Fruit fly (Drosophila melanogaster) whole organism, embryonic: ENCODE measurements around the gene miple2.
A peak's percentile ranks its signal among the peaks of the same experiment; 100 is the strongest.

Source experiments
- Awh ChIP-seq: fragments of 200-800 bp; sonication (Bioruptor generic); IDR thresholded peaks from 2 replicates; pipeline ENCODE4, ENCODE4 v1.3.6; 2022; ENCODE audit warnings: missing biosample characterization, missing genetic modification characterization
- B-H2 ChIP-seq: fragments of 200-800 bp; sonication (Bioruptor generic); optimal IDR thresholded peaks from 2 replicates; lab custom pipeline; 2018; ENCODE audit warnings: missing biosample characterization, mild to moderate bottlenecking, missing genetic modification characterization
- CG10274 ChIP-seq: fragments of 200-800 bp; sonication (Bioruptor generic); optimal IDR thresholded peaks from 3 replicates; lab custom pipeline; 2017; ENCODE audit warnings: missing biosample characterization, mild to moderate bottlenecking, missing genetic modification characterization
- CG11093 ChIP-seq: fragments of 200-800 bp; sonication (Bioruptor generic); IDR thresholded peaks from 3 replicates; pipeline ENCODE4 v1.3.6; 2022; ENCODE audit warnings: missing biosample characterization, missing genetic modification characterization
- CG11695 ChIP-seq: fragments of 200-800 bp; sonication (Bioruptor generic); IDR thresholded peaks from 3 replicates; pipeline ENCODE4 v1.3.6; 2022; ENCODE audit warnings: missing biosample characterization, missing genetic modification characterization
- CG12659 ChIP-seq: fragments of 200-800 bp; sonication (Bioruptor generic); optimal IDR thresholded peaks from 3 replicates; lab custom pipeline; 2017; ENCODE audit warnings: mild to moderate bottlenecking, missing biosample characterization, missing genetic modification reagents, missing genetic modification characterization
- CG12942 ChIP-seq: fragments of 200-800 bp; sonication (Bioruptor generic); optimal IDR thresholded peaks from 3 replicates; lab custom pipeline; 2016; ENCODE audit warnings: missing biosample characterization, missing genetic modification characterization
- CG13296 ChIP-seq: fragments of 200-800 bp; sonication (Bioruptor generic); optimal IDR thresholded peaks from 3 replicates; lab custom pipeline; 2018; ENCODE audit warnings: missing biosample characterization, mild to moderate bottlenecking, missing genetic modification characterization
- CG13775 ChIP-seq: fragments of 200-800 bp; sonication (Bioruptor generic); optimal IDR thresholded peaks from 3 replicates; lab custom pipeline; 2017; ENCODE audit warnings: missing biosample characterization, mild to moderate bottlenecking, missing genetic modification characterization
- CG1602 ChIP-seq: fragments of 200-800 bp; sonication (Bioruptor generic); optimal IDR thresholded peaks from 3 replicates; lab custom pipeline; 2016; ENCODE audit warnings: missing biosample characterization, missing genetic modification characterization
- CG1647 ChIP-seq: fragments of 200-800 bp; sonication (Bioruptor generic); optimal IDR thresholded peaks from 3 replicates; lab custom pipeline; 2016; ENCODE audit warnings: missing biosample characterization, missing genetic modification characterization
- CG30431 ChIP-seq: fragments of 200-800 bp; sonication (Bioruptor generic); optimal IDR thresholded peaks from 2 replicates; lab custom pipeline; 2017; ENCODE audit warnings: missing biosample characterization, missing genetic modification characterization
- CG3281 ChIP-seq: fragments of 200-800 bp; sonication (Bioruptor generic); optimal IDR thresholded peaks from 3 replicates; lab custom pipeline; 2017; ENCODE audit warnings: missing biosample characterization, mild to moderate bottlenecking, missing genetic modification characterization
- CG3407 ChIP-seq: fragments of 200-800 bp; sonication (Bioruptor generic); optimal IDR thresholded peaks from 2 replicates; lab custom pipeline; 2018; ENCODE audit warnings: missing biosample characterization, mild to moderate bottlenecking, missing genetic modification characterization
- CG3995 ChIP-seq: fragments of 200-800 bp; sonication (Bioruptor generic); optimal IDR thresholded peaks from 3 replicates; lab custom pipeline; 2016; ENCODE audit warnings: missing biosample characterization, missing genetic modification characterization
- CG6765 ChIP-seq: fragments of 200-800 bp; sonication (Bioruptor generic); optimal IDR thresholded peaks from 3 replicates; lab custom pipeline; 2017; ENCODE audit warnings: missing biosample characterization, mild to moderate bottlenecking, missing genetic modification characterization
- CG9727 ChIP-seq: fragments of 200-800 bp; sonication (Bioruptor generic); optimal IDR thresholded peaks from 3 replicates; lab custom pipeline; 2017; ENCODE audit warnings: missing biosample characterization, mild to moderate bottlenecking, missing genetic modification characterization
- Deaf1 ChIP-seq: fragments of 200-800 bp; optimal IDR thresholded peaks from 3 replicates; lab custom pipeline; 2019; ENCODE audit warnings: missing biosample characterization, mild to moderate bottlenecking, missing genetic modification characterization, moderate library complexity
- Dip2 ChIP-seq: fragments of 200-800 bp; sonication (Bioruptor generic); IDR thresholded peaks from 2 replicates; pipeline ENCODE4 v1.3.6; 2022; ENCODE audit warnings: missing biosample characterization, missing genetic modification characterization
- GATAe ChIP-seq: fragments of 200-800 bp; sonication (Bioruptor generic); conservative IDR thresholded peaks from 2 replicates; pipeline ENCODE4 v1.3.6; 2022; ENCODE audit warnings: missing biosample characterization, missing genetic modification characterization
- Hsf ChIP-seq: fragments of 200-800 bp; sonication (Bioruptor generic); optimal IDR thresholded peaks from 3 replicates; lab custom pipeline; 2016; ENCODE audit warnings: missing biosample characterization, missing genetic modification characterization
- Kr ChIP-seq: fragments of 200-800 bp; sonication (Bioruptor generic); optimal IDR thresholded peaks from 2 replicates; lab custom pipeline; 2017; ENCODE audit warnings: missing biosample characterization, mild to moderate bottlenecking, missing genetic modification characterization
- Lhr ChIP-seq: fragments of 200-800 bp; sonication (Bioruptor generic); optimal IDR thresholded peaks from 3 replicates; lab custom pipeline; 2017; ENCODE audit warnings: mild to moderate bottlenecking, missing biosample characterization, missing genetic modification reagents, missing genetic modification characterization
- Meics ChIP-seq: fragments of 200-800 bp; sonication (Bioruptor generic); optimal IDR thresholded peaks from 2 replicates; lab custom pipeline; 2017; ENCODE audit warnings: missing biosample characterization, mild to moderate bottlenecking, missing genetic modification characterization
- Trl ChIP-seq, 3 experiments: fragments of >200 bp in 2 of 3; fragments of 200-800 bp in 1 of 3; sonication (Bioruptor generic) in 1 of 3; optimal IDR thresholded peaks; 2 replicates in 1 of 3; 3 replicates in 2 of 3; lab custom pipeline; 2016 to 2017; ENCODE audit warnings: missing biosample characterization in 1 of 3, missing genetic modification characterization in 1 of 3
- bab2 ChIP-seq: fragments of 200-800 bp; sonication (Bioruptor generic); optimal IDR thresholded peaks from 2 replicates; lab custom pipeline; 2016; ENCODE audit warnings: missing biosample characterization, missing genetic modification characterization
- bigmax ChIP-seq: fragments of 200-800 bp; sonication (Bioruptor generic); optimal IDR thresholded peaks from 2 replicates; lab custom pipeline; 2018; ENCODE audit warnings: missing biosample characterization, mild to moderate bottlenecking, missing genetic modification characterization
- bowl ChIP-seq: fragments of 200-800 bp; sonication (Bioruptor generic); IDR thresholded peaks from 2 replicates; pipeline ENCODE4 v1.3.6; 2022; ENCODE audit warnings: missing biosample characterization, missing genetic modification characterization
- chm ChIP-seq: fragments of 200-800 bp; sonication (Bioruptor generic); IDR thresholded peaks from 2 replicates; pipeline ENCODE4 v1.3.6; 2022; ENCODE audit warnings: missing biosample characterization, missing genetic modification characterization
- danr ChIP-seq: fragments of 200-800 bp; sonication (Bioruptor generic); IDR thresholded peaks from 2 replicates; pipeline ENCODE4 v1.3.6; 2022; ENCODE audit warnings: missing biosample characterization, missing genetic modification characterization
- eve ChIP-seq, 2 experiments: fragments of >200 bp; optimal IDR thresholded peaks; 2 replicates each; lab custom pipeline; 2017; ENCODE audit warnings: missing biosample characterization in 2 of 2, missing genetic modification characterization in 2 of 2
- ind ChIP-seq: fragments of 200-800 bp; sonication (Bioruptor generic); optimal IDR thresholded peaks from 3 replicates; lab custom pipeline; 2016; ENCODE audit warnings: missing biosample characterization, missing genetic modification characterization
- maf-S ChIP-seq: fragments of 200-800 bp; sonication (Bioruptor generic); optimal IDR thresholded peaks from 2 replicates; lab custom pipeline; 2016; ENCODE audit warnings: missing biosample characterization, missing genetic modification characterization
- mld ChIP-seq: fragments of 200-800 bp; sonication (Bioruptor generic); IDR thresholded peaks from 3 replicates; pipeline ENCODE4 v1.3.6; 2022; ENCODE audit warnings: missing biosample characterization, missing genetic modification characterization; ENCODE audit not compliant: partially characterized antibody
- pan ChIP-seq, 4 experiments: fragments of >200 bp in 3 of 4; fragments of 200-800 bp in 1 of 4; sonication (Bioruptor generic) in 1 of 4; optimal IDR thresholded peaks in 3 of 4; IDR thresholded peaks in 1 of 4; 2 replicates each; pipeline versions ENCODE4 v1.3.6 to Lab custom; 2017 to 2022; ENCODE audit warnings: missing biosample characterization in 2 of 4, missing genetic modification characterization in 2 of 4, mixed read lengths in 1 of 4
- pfk ChIP-seq: fragments of 200-800 bp; sonication (Bioruptor generic); optimal IDR thresholded peaks from 2 replicates; lab custom pipeline; 2018; ENCODE audit warnings: missing biosample characterization, mild to moderate bottlenecking, missing genetic modification characterization, moderate library complexity
- pho ChIP-seq: fragments of 200-800 bp; sonication (Bioruptor generic); optimal IDR thresholded peaks from 2 replicates; lab custom pipeline; 2016; ENCODE audit warnings: missing biosample characterization, missing genetic modification characterization
- pzg ChIP-seq: fragments of 200-800 bp; sonication (Bioruptor generic); optimal IDR thresholded peaks from 3 replicates; lab custom pipeline; 2018; ENCODE audit warnings: missing biosample characterization, mild to moderate bottlenecking, missing genetic modification characterization, moderate library complexity
- sc ChIP-seq, 3 experiments: fragments of >200 bp in 2 of 3; fragments of 200-800 bp in 1 of 3; sonication (Bioruptor generic) in 1 of 3; optimal IDR thresholded peaks; 2 replicates in 2 of 3; 3 replicates in 1 of 3; lab custom pipeline; 2017; ENCODE audit warnings: mild to moderate bottlenecking in 1 of 3, missing biosample characterization in 1 of 3, missing genetic modification characterization in 1 of 3, missing genetic modification reagents in 1 of 3
- schlank ChIP-seq: fragments of 200-800 bp; sonication (Bioruptor generic); optimal IDR thresholded peaks from 2 replicates; lab custom pipeline; 2018; ENCODE audit warnings: missing biosample characterization, mild to moderate bottlenecking, missing genetic modification characterization
- sens ChIP-seq: fragments of 200-800 bp; sonication (Bioruptor generic); peaks from one replicate; lab custom pipeline; 2016; ENCODE audit warnings: missing biosample characterization, missing genetic modification characterization
- sna ChIP-seq: fragments of 200-800 bp; sonication (Bioruptor generic); IDR thresholded peaks from 2 replicates; pipeline ENCODE4 v1.3.6; 2022; ENCODE audit warnings: missing biosample characterization, missing genetic modification characterization; ENCODE audit not compliant: partially characterized antibody
- ssp ChIP-seq: fragments of 200-800 bp; sonication (Bioruptor generic); IDR thresholded peaks from 2 replicates; pipeline ENCODE4 v1.3.6; 2022; ENCODE audit warnings: missing biosample characterization, missing genetic modification characterization
- stc ChIP-seq: fragments of 200-800 bp; sonication (Bioruptor generic); IDR thresholded peaks from 2 replicates; pipeline ENCODE4 v1.3.6; 2022; ENCODE audit warnings: missing biosample characterization, missing genetic modification characterization
- tap ChIP-seq: fragments of 200-800 bp; optimal IDR thresholded peaks from 3 replicates; lab custom pipeline; 2019; ENCODE audit warnings: missing biosample characterization, mild to moderate bottlenecking, missing genetic modification characterization, moderate library complexity
- tgo ChIP-seq: fragments of 200-800 bp; sonication (Bioruptor generic); IDR thresholded peaks from 3 replicates; pipeline ENCODE4 v1.3.6; 2022; ENCODE audit warnings: missing biosample characterization, missing genetic modification characterization
- toy ChIP-seq: fragments of 200-800 bp; sonication (Bioruptor generic); IDR thresholded peaks from 2 replicates; pipeline ENCODE4 v1.3.6; 2022; ENCODE audit warnings: missing biosample characterization, missing genetic modification characterization
- tup ChIP-seq: fragments of 200-800 bp; sonication (Bioruptor generic); optimal IDR thresholded peaks from 2 replicates; lab custom pipeline; 2016; ENCODE audit warnings: missing biosample characterization, mild to moderate bottlenecking, missing genetic modification characterization, moderate library complexity
- zen2 ChIP-seq: fragments of 200-800 bp; sonication (Bioruptor generic); IDR thresholded peaks from 3 replicates; pipeline ENCODE4 v1.3.6; 2022; ENCODE audit warnings: missing biosample characterization, missing genetic modification characterization; ENCODE audit not compliant: partially characterized antibody

The miple2 gene

dm6 chr3L:294841-295408 is 23.9 kb downstream of the miple2 start (continued):
- TF ChIP-seq Meics (no peak), sc (optimal IDR thresholded peaks at IDR 0.05; lab: Kevin White, UChicago) (no peak), sc (GFP tag; optimal IDR thresholded peaks at IDR 0.05; lab: Kevin White, UChicago) (peak; percentile 29), toy (GFP tag; lab: Robert Waterston, UW) (no peak), pho (GFP tag; lab: Kevin White, UChicago) (no peak), bigmax (GFP tag; lab: Kevin White, UChicago) (no peak), Deaf1 (tag; lab: Kevin White, UChicago) (no peak), Dip2 (GFP tag; lab: Robert Waterston, UW) (no peak), tgo (GFP tag; lab: Robert Waterston, UW) (no peak), CG3407 (no peak), pfk (GFP tag; lab: Kevin White, UChicago) (no peak), bowl (GFP tag; lab: Robert Waterston, UW) (no peak), CG1602 (GFP tag; lab: Kevin White, UChicago) (peak; percentile 6), CG3281 (no peak), ssp (GFP tag; lab: Robert Waterston, UW) (0 out of 2 replicates have a peak, but pooled peaks have one; percentile 8), Kr (GFP tag; lab: Kevin White, UChicago) (no peak), CG6765 (no peak), Awh (GFP tag; lab: Robert Waterston, UW) (no peak), danr (GFP tag; lab: Robert Waterston, UW) (no peak), Lhr (GFP tag; lab: Kevin White, UChicago) (no peak), zen2 (GFP tag; lab: Robert Waterston, UW) (no peak), CG3995 (GFP tag; lab: Kevin White, UChicago) (no peak), CG10274 (GFP tag; lab: Kevin White, UChicago) (peak; percentile 49), CG1647 (peak; percentile 19), sna (GFP tag; lab: Robert Waterston, UW) (no peak), sens (GFP tag; lab: Kevin White, UChicago) (peak; percentile 91), CG12659 (GFP tag; lab: Kevin White, UChicago) (no peak), Trl (optimal IDR thresholded peaks at IDR 0.05; lab: Kevin White, UChicago) (no peak), Trl (GFP tag; optimal IDR thresholded peaks at IDR 0.05; lab: Kevin White, UChicago) (no peak), B-H2 (GFP tag; lab: Kevin White, UChicago) (no peak), bab2 (GFP tag; lab: Kevin White, UChicago) (peak; percentile 3), ind (GFP tag; lab: Kevin White, UChicago) (no peak), CG9727 (GFP tag; lab: Kevin White, UChicago) (peak; percentile 28), mld (GFP tag; lab: Robert Waterston, UW) (no peak), Hsf (GFP tag; lab: Kevin White, UChicago) (no peak), pzg (GFP tag; lab: Kevin White, UChicago) (no peak), CG11093 (GFP tag; lab: Robert Waterston, UW) (0 out of 3 replicates have a peak, but pooled peaks have one; percentile 29), maf-S (no peak), stc (GFP tag; lab: Robert Waterston, UW) (no peak), CG30431 (GFP tag; lab: Kevin White, UChicago) (no peak), GATAe (no peak), CG13775 (peak; percentile 25), pan (optimal IDR thresholded peaks at IDR 0.05; lab: Kevin White, UChicago) (no peak), pan (GFP tag; optimal IDR thresholded peaks at IDR 0.05 in 1 of 2, IDR thresholded peaks at IDR 0.05 in 1 of 2) (no peak), eve (GFP tag; optimal IDR thresholded peaks at IDR 0.05; lab: Kevin White, UChicago) (no peak), CG12942 (GFP tag; lab: Kevin White, UChicago) (no peak), tap (tag; lab: Kevin White, UChicago) (no peak), chm (GFP tag; lab: Robert Waterston, UW) (peak; percentile 15; the same call in 1 of the 2 replicates), schlank (no peak), CG11695 (GFP tag; lab: Robert Waterston, UW) (no peak), tup (GFP tag; lab: Kevin White, UChicago) (no peak), CG13296 (GFP tag; lab: Kevin White, UChicago) (no peak)
